Worm (Caenorhabditis elegans): ENCODE measurements around the gene Y44A6D.1.

DNA sequence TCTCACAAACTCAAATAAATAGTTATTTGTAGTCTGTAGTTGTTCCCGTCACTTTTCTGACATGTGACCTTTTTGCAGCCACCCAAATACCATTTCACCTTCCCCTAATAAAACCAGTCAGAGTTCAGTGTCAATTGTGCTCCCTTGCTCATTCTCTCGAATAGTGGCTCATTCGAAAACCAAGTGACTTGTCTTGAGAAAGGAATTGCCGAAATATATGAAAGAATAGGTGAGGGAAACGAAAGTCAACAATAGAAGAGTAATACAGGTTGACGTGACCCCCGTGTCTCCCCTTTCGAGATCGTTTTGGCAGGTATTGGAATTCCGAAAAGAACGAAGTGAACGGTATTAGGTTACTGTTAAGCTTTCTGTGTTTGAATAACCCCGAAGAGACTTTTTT is 26.6 kb downstream of the Y44A6D.1 start:
- TF ChIP-seq ces-1 (GFP tag; optimal IDR thresholded peaks at IDR 0.05) (no peak), R02D3.7 (tag; optimal IDR thresholded peaks at IDR 0.05) (no peak), dve-1 (tag; optimal IDR thresholded peaks at IDR 0.05; ENCODE audit: insufficient read depth) (no peak), unc-39 (tag; optimal IDR thresholded peaks at IDR 0.05) (no peak), ama-1 (optimal IDR thresholded peaks at IDR 0.05) (no peak), nhr-77 (tag; optimal IDR thresholded peaks at IDR 0.05) (no peak), dmd-9 (GFP tag; IDR thresholded peaks at IDR 0.05) (no peak), nhr-237 (tag; optimal IDR thresholded peaks at IDR 0.05) (no peak), pha-4 (GFP tag; IDR thresholded peaks at IDR 0.05) (no peak), pha-4 (tag; optimal IDR thresholded peaks at IDR 0.05) (peak; percentile 69), lir-3 (tag; optimal IDR thresholded peaks at IDR 0.05) (no peak), nhr-102 (tag; optimal IDR thresholded peaks at IDR 0.05) (no peak)
